Worm (Caenorhabditis elegans) whole organism, young adult: ENCODE results near the gene lgc-38.
A peak's percentile ranks its signal among the peaks of the same experiment; 100 is the strongest.

Source experiments
- D2030.7 ChIP-seq: fragments of 200-800 bp; sonication (Bioruptor generic); IDR thresholded peaks from 2 replicates; pipeline ENCODE4 v1.3.6; 2022; ENCODE audit warnings: missing genetic modification reagents, missing genetic modification characterization, missing compliant biosample characterization
- F33H1.4 ChIP-seq: fragments of 200-800 bp; sonication (Bioruptor generic); IDR thresholded peaks from 2 replicates; pipeline ENCODE4 v1.3.6; 2022; ENCODE audit warnings: missing genetic modification reagents, missing genetic modification characterization, missing compliant biosample characterization
- F49E8.2 ChIP-seq: sonication (generic microtip); optimal IDR thresholded peaks from 3 replicates; lab custom pipeline; 2017; ENCODE audit warnings: missing genetic modification characterization, mild to moderate bottlenecking, missing compliant biosample characterization, antibody characterized with exemption, moderate library complexity; ENCODE audit not compliant: insufficient read depth
- F52B5.7 ChIP-seq: sonication (generic microtip); optimal IDR thresholded peaks from 2 replicates; lab custom pipeline; 2016; ENCODE audit warnings: mild to moderate bottlenecking, missing genetic modification characterization, missing compliant biosample characterization
- F55B11.4 ChIP-seq: sonication (generic microtip); optimal IDR thresholded peaks from 2 replicates; lab custom pipeline; 2016; ENCODE audit warnings: missing compliant biosample characterization, missing genetic modification characterization, borderline replicate concordance; ENCODE audit not compliant: insufficient read depth
- K11D2.4 ChIP-seq: fragments of 200-800 bp; sonication (Bioruptor generic); IDR thresholded peaks from 2 replicates; pipeline ENCODE4 v1.3.6; 2022; ENCODE audit warnings: missing genetic modification reagents, missing genetic modification characterization, missing compliant biosample characterization
- K12H6.12 ChIP-seq: fragments of 200-800 bp; sonication (Bioruptor generic); optimal IDR thresholded peaks from 2 replicates; lab custom pipeline; 2018; ENCODE audit warnings: mild to moderate bottlenecking, missing genetic modification characterization, missing compliant biosample characterization
- T26A5.8 ChIP-seq: sonication (generic microtip); optimal IDR thresholded peaks from 2 replicates; lab custom pipeline; 2016; ENCODE audit warnings: missing genetic modification characterization, missing compliant biosample characterization
- Y53G8AR.9 ChIP-seq: fragments of 200-800 bp; sonication (Bioruptor generic); conservative IDR thresholded peaks from 2 replicates; pipeline ENCODE4 v1.3.6; 2022; ENCODE audit warnings: missing genetic modification reagents, missing genetic modification characterization, missing compliant biosample characterization
- Y67H2A.10 ChIP-seq: fragments of 200-800 bp; sonication (Bioruptor generic); conservative IDR thresholded peaks from 2 replicates; pipeline ENCODE4 v1.3.6; 2022; ENCODE audit warnings: missing genetic modification reagents, missing genetic modification characterization, missing compliant biosample characterization
- Y95B8A.8 ChIP-seq: fragments of 200-800 bp; sonication (Bioruptor generic); IDR thresholded peaks from 2 replicates; pipeline ENCODE4 v1.3.6; 2022; ENCODE audit warnings: missing genetic modification reagents, missing genetic modification characterization, missing compliant biosample characterization
- cebp-1 ChIP-seq, 2 experiments: fragments of 200-800 bp in 1 of 2; sonication (Bioruptor generic) in 1 of 2; sonication (generic microtip) in 1 of 2; IDR thresholded peaks in 1 of 2; optimal IDR thresholded peaks in 1 of 2; 2 replicates each; pipeline versions ENCODE4 v1.3.6 to Lab custom; 2017 to 2022; ENCODE audit warnings: missing compliant biosample characterization in 2 of 2, missing genetic modification characterization in 2 of 2, mild to moderate bottlenecking in 1 of 2, missing genetic modification reagents in 1 of 2, moderate library complexity in 1 of 2
- dox-1 ChIP-seq: fragments of 200-800 bp; sonication (Bioruptor generic); IDR thresholded peaks from 2 replicates; pipeline ENCODE4 v1.3.6; 2022; ENCODE audit warnings: missing genetic modification reagents, missing genetic modification characterization, missing compliant biosample characterization
- hmg-1.2 ChIP-seq: fragments of 200-800 bp; sonication (Bioruptor generic); IDR thresholded peaks from 2 replicates; pipeline ENCODE4 v1.3.6; 2022; ENCODE audit warnings: missing genetic modification reagents, missing genetic modification characterization, missing compliant biosample characterization
- hrde-1 ChIP-seq: sonication (generic microtip); optimal IDR thresholded peaks from 2 replicates; lab custom pipeline; 2016; ENCODE audit warnings: missing genetic modification characterization, mild to moderate bottlenecking, missing compliant biosample characterization, moderate library complexity, missing genotype, missing genetic modification reagents, borderline replicate concordance
- let-607 ChIP-seq, 2 experiments: fragments of 200-800 bp in 1 of 2; sonication (Bioruptor generic) in 1 of 2; sonication (generic microtip) in 1 of 2; optimal IDR thresholded peaks; 2 replicates each; lab custom pipeline; 2016 to 2018; ENCODE audit warnings: mild to moderate bottlenecking in 2 of 2, missing compliant biosample characterization in 2 of 2, missing genetic modification characterization in 2 of 2, moderate library complexity in 2 of 2, missing genotype in 1 of 2
- lin-26 ChIP-seq: fragments of 200-800 bp; sonication (Bioruptor generic); IDR thresholded peaks from 2 replicates; pipeline ENCODE4 v1.3.6; 2022; ENCODE audit warnings: missing genetic modification reagents, missing genetic modification characterization, missing compliant biosample characterization
- lin-35 ChIP-seq, 3 experiments: fragments of 150-350 bp in 2 of 3; sonication (generic microtip) in 1 of 3; optimal IDR thresholded peaks; 2 replicates each; lab custom pipeline; 2014 to 2018; ENCODE audit warnings: missing biosample characterization in 3 of 3, missing genetic modification characterization in 3 of 3, missing genetic modification reagents in 3 of 3
- lsl-1 ChIP-seq: fragments of 200-800 bp; sonication (Bioruptor generic); optimal IDR thresholded peaks from 2 replicates; lab custom pipeline; 2018; ENCODE audit warnings: mild to moderate bottlenecking, missing genetic modification characterization, moderate library complexity, missing compliant biosample characterization
- madf-10 ChIP-seq: sonication (generic microtip); optimal IDR thresholded peaks from 2 replicates; lab custom pipeline; 2016; ENCODE audit warnings: mild to moderate bottlenecking, missing genetic modification characterization, missing compliant biosample characterization
- madf-3 ChIP-seq: fragments of 200-800 bp; sonication (Bioruptor generic); IDR thresholded peaks from 2 replicates; pipeline ENCODE4 v1.3.6; 2022; ENCODE audit warnings: missing genetic modification reagents, missing genetic modification characterization, missing compliant biosample characterization
- madf-6 ChIP-seq: fragments of 200-800 bp; sonication (Bioruptor generic); IDR thresholded peaks from 2 replicates; pipeline ENCODE4 v1.3.6; 2022; ENCODE audit warnings: missing genetic modification reagents, missing genetic modification characterization, missing compliant biosample characterization
- mcd-1 ChIP-seq: fragments of 200-800 bp; sonication (Bioruptor generic); IDR thresholded peaks from 2 replicates; pipeline ENCODE4 v1.3.6; 2022; ENCODE audit warnings: missing genetic modification reagents, missing genetic modification characterization, missing compliant biosample characterization
- nfyb-1 ChIP-seq: fragments of 200-800 bp; sonication (Bioruptor generic); IDR thresholded peaks from 2 replicates; pipeline ENCODE4 v1.3.6; 2022; ENCODE audit warnings: missing genetic modification reagents, missing genetic modification characterization, missing compliant biosample characterization
- nhr-120 ChIP-seq: fragments of 200-800 bp; sonication (Bioruptor generic); IDR thresholded peaks from 2 replicates; pipeline ENCODE4 v1.3.6; 2022; ENCODE audit warnings: missing genetic modification characterization, missing compliant biosample characterization
- nhr-80 ChIP-seq: sonication (generic microtip); optimal IDR thresholded peaks from 2 replicates; lab custom pipeline; 2016; ENCODE audit warnings: missing genetic modification characterization, missing compliant biosample characterization
- pha-4 ChIP-seq: fragments of 150-350 bp; sonication (generic microtip); optimal IDR thresholded peaks from 2 replicates; lab custom pipeline; 2014; ENCODE audit warnings: missing biosample characterization, missing genetic modification reagents, missing genetic modification characterization
- sea-2 ChIP-seq: fragments of 200-800 bp; sonication (Bioruptor generic); IDR thresholded peaks from 2 replicates; pipeline ENCODE4 v1.3.6; 2022; ENCODE audit warnings: missing genetic modification characterization, missing compliant biosample characterization
- snpc-1.1 ChIP-seq: sonication (generic microtip); optimal IDR thresholded peaks from 2 replicates; lab custom pipeline; 2017; ENCODE audit warnings: missing genetic modification characterization, mild to moderate bottlenecking, missing compliant biosample characterization, antibody characterized with exemption, moderate library complexity, missing genotype, missing genetic modification reagents; ENCODE audit not compliant: insufficient read depth

lgc-38 gene

ce11 chrIII:6981989-6982553 is 26.9 kb upstream of the lgc-38 start, which contains the start of gene F31E3.6:
Gene F31E3.6, plus strand, starts transcription at chrIII:6982081.
- TF ChIP-seq mcd-1: peak; percentile 68
- peak; percentile 96 for TF ChIP-seq F33H1.4 (GFP tag; lab: Robert Waterston, UW)
- peak; percentile 59; the same call in 1 of the 2 replicates for TF ChIP-seq dox-1
- TF ChIP-seq D2030.7 (GFP tag; lab: Robert Waterston, UW): peak; percentile 51; the same call in 1 of the 2 replicates
- peak; percentile 37; the same call in 1 of the 2 replicates for TF ChIP-seq nfyb-1
- TF ChIP-seq lsl-1 (GFP tag; lab: Kevin White, UChicago): peak; percentile 35

ce11 chrIII:6985125-6985524 is 23.8 kb upstream of the lgc-38 start:
- TF ChIP-seq F33H1.4 (GFP tag; lab: Robert Waterston, UW) (peak; percentile 96), mcd-1 (peak; percentile 47), D2030.7 (GFP tag; lab: Robert Waterston, UW) (peak; percentile 52; the same call in 1 of the 2 replicates), dox-1 (peak; percentile 46; the same call in 1 of the 2 replicates), madf-6 (GFP tag; lab: Robert Waterston, UW) (peak; percentile 40; the same call in 1 of the 2 replicates)

- TF ChIP-seq K12H6.12 (peak; percentile 44), madf-10 (tag; lab: Kevin White, UChicago) (no peak), nhr-80 (tag; lab: Kevin White, UChicago) (peak; percentile 29)
Observed at ce11 chrIII:6988060-6988459, 20.9 kb upstream of the lgc-38 start.

- TF ChIP-seq nhr-80 (tag; lab: Kevin White, UChicago): peak; percentile 36
- TF ChIP-seq nhr-120 (GFP tag; lab: Robert Waterston, UW): no peak
Observed at ce11 chrIII:6989201-6989600, 19.7 kb upstream of the lgc-38 start.

ce11 chrIII:6989900-6990299 is 19.0 kb upstream of the lgc-38 start, which contains the start of gene prk-1:
Gene prk-1, plus strand, starts transcription at chrIII:6990168.
- TF ChIP-seq hmg-1.2 (GFP tag; lab: Robert Waterston, UW) (peak; percentile 69), Y67H2A.10 (no peak), nfyb-1 (0 out of 2 replicates have a peak, but pooled peaks have one; percentile 28)

- TF ChIP-seq Y53G8AR.9 (GFP tag; lab: Robert Waterston, UW) (0 out of 2 replicates have a peak, but pooled peaks have one; percentile 31), pha-4 (tag; lab: Kevin White, UChicago) (peak; percentile 12), hrde-1 (no peak), K11D2.4 (no peak), lin-35 (GFP tag; optimal IDR thresholded peaks at IDR 0.05; lab: Kevin White, UChicago) (no peak), K12H6.12 (no peak), snpc-1.1 (no peak), Y95B8A.8 (GFP tag; lab: Robert Waterston, UW) (no peak), F55B11.4 (tag; lab: Kevin White, UChicago) (no peak), madf-3 (GFP tag; lab: Robert Waterston, UW) (no peak), let-607 (tag; optimal IDR thresholded peaks at IDR 0.05; lab: Kevin White, UChicago) (peak in 1 of 2 experiments; percentile 20), nhr-80 (tag; lab: Kevin White, UChicago) (peak; percentile 71), cebp-1 (GFP tag; IDR thresholded peaks at IDR 0.05; lab: Robert Waterston, UW) (no peak), cebp-1 (tag; optimal IDR thresholded peaks at IDR 0.05; lab: Kevin White, UChicago) (peak; percentile 36)
Observed at ce11 chrIII:6991465-6991864, 17.5 kb upstream of the lgc-38 start.

- TF ChIP-seq lin-26 (GFP tag; lab: Robert Waterston, UW) (0 out of 2 replicates have a peak, but pooled peaks have one; percentile 41), T26A5.8 (no peak), cebp-1 (GFP tag; IDR thresholded peaks at IDR 0.05; lab: Robert Waterston, UW) (no peak), cebp-1 (tag; optimal IDR thresholded peaks at IDR 0.05; lab: Kevin White, UChicago) (peak; percentile 52), F52B5.7 (tag; lab: Kevin White, UChicago) (no peak), nhr-80 (tag; lab: Kevin White, UChicago) (peak; percentile 27), F49E8.2 (tag; lab: Kevin White, UChicago) (no peak), sea-2 (GFP tag; lab: Robert Waterston, UW) (no peak)
Observed at ce11 chrIII:6992496-6992895, 16.4 kb upstream of the lgc-38 start.
